Worm (Caenorhabditis elegans) whole organism, early embryonic: ENCODE measurements around the gene pepm-1.

ENCODE experiments used
- B0310.2 ChIP-seq: sonication (generic microtip); optimal IDR thresholded peaks from 2 replicates; lab custom pipeline; 2016; ENCODE audit warnings: mild to moderate bottlenecking, missing genetic modification characterization, missing compliant biosample characterization
- ama-1 ChIP-seq: fragments of 150-350 bp; optimal IDR thresholded peaks from 2 replicates; lab custom pipeline; 2014
- ets-7 ChIP-seq: sonication (generic microtip); optimal IDR thresholded peaks from 2 replicates; lab custom pipeline; 2016; ENCODE audit warnings: missing genotype, missing genetic modification characterization, missing compliant biosample characterization
- hnd-1 ChIP-seq: sonication (generic microtip); optimal IDR thresholded peaks from 2 replicates; lab custom pipeline; 2016; ENCODE audit warnings: missing genetic modification characterization, missing compliant biosample characterization
- scrt-1 ChIP-seq: fragments of 200-800 bp; sonication (Bioruptor generic); IDR thresholded peaks from 2 replicates; pipeline ENCODE4 v1.3.6; 2022; ENCODE audit warnings: missing genetic modification characterization, missing compliant biosample characterization
- sea-1 ChIP-seq: fragments of 200-800 bp; sonication (Bioruptor generic); conservative IDR thresholded peaks from 2 replicates; pipeline ENCODE4 v1.3.6; 2022; ENCODE audit warnings: missing genetic modification characterization, missing compliant biosample characterization
- tbx-11 ChIP-seq: fragments of 200-800 bp; sonication (Bioruptor generic); IDR thresholded peaks from 2 replicates; pipeline ENCODE4 v1.3.6; 2022; ENCODE audit warnings: missing genetic modification characterization, missing compliant biosample characterization
- tbx-37 ChIP-seq: fragments of 200-800 bp; sonication (Bioruptor generic); conservative IDR thresholded peaks from 2 replicates; pipeline ENCODE4 v1.3.6; 2022; ENCODE audit warnings: missing genetic modification reagents, missing genetic modification characterization, missing compliant biosample characterization
- tra-4 ChIP-seq: sonication (generic microtip); optimal IDR thresholded peaks from 2 replicates; lab custom pipeline; 2017; ENCODE audit warnings: missing genetic modification characterization, missing compliant biosample characterization

ce11 chrV:14336655-14337054 lies 7.7 kb downstream of the pepm-1 start, which contains the start of gene srm-6:
- no peak for TF ChIP-seq ama-1
- TF ChIP-seq sea-1 (GFP tag; lab: Robert Waterston, UW), result no peak
- TF ChIP-seq ets-7 (tag; lab: Kevin White, UChicago), result no peak
- no peak for TF ChIP-seq B0310.2 (tag; lab: Kevin White, UChicago)
- TF ChIP-seq tbx-11 (GFP tag; lab: Robert Waterston, UW), result no peak
- no peak for TF ChIP-seq scrt-1 (GFP tag; lab: Robert Waterston, UW)
- TF ChIP-seq tra-4 (tag; lab: Kevin White, UChicago), result no peak
- TF ChIP-seq hnd-1 (tag; lab: Kevin White, UChicago), result no peak
- TF ChIP-seq tbx-37 (GFP tag; lab: Robert Waterston, UW), result no peak
